Fruit fly (Drosophila melanogaster): Measurements from ENCODE around the gene Mat89Ba.

The Mat89Ba gene

dm6 chr3R:16280003-16280998, 8.1 kb upstream of the Mat89Ba start:
- TF ChIP-seq CG10348 (GFP tag; IDR thresholded peaks at IDR 0.05) (peak; percentile 94), EcR (GFP tag; optimal IDR thresholded peaks at IDR 0.05) (peak; percentile 95), CG17806 (tag; optimal IDR thresholded peaks at IDR 0.05) (peak; percentile 99), D1 (tag; optimal IDR thresholded peaks at IDR 0.05) (peak; percentile 99), CG13204 (GFP tag; optimal IDR thresholded peaks at IDR 0.05) (peak; percentile 98), CG9948 (tag; optimal IDR thresholded peaks at IDR 0.05) (peak; percentile 99), CG8301 (tag; optimal IDR thresholded peaks at IDR 0.05) (peak; percentile 99), CG12605 (GFP tag; IDR thresholded peaks at IDR 0.05) (peak; percentile 99), Snoo (tag; optimal IDR thresholded peaks at IDR 0.05) (peak; percentile 99), CG14655 (GFP tag; optimal IDR thresholded peaks at IDR 0.05) (peak; percentile 99), CG32121 (GFP tag; IDR thresholded peaks at IDR 0.05) (peak; percentile 100), CG8159 (tag; optimal IDR thresholded peaks at IDR 0.05) (peak; percentile 99), Pif1B (GFP tag; optimal IDR thresholded peaks at IDR 0.05) (peak; percentile 99), Ets98B (GFP tag; IDR thresholded peaks at IDR 0.05) (peak; percentile 100), fd96Ca (GFP tag; IDR thresholded peaks at IDR 0.05) (peak; percentile 94), CG34367 (tag; optimal IDR thresholded peaks at IDR 0.05) (peak; percentile 99), Pif1A (GFP tag; optimal IDR thresholded peaks at IDR 0.05) (peak; percentile 99), gl (tag; optimal IDR thresholded peaks at IDR 0.05) (peak; percentile 98), CG4496 (GFP tag; IDR thresholded peaks at IDR 0.05) (peak; percentile 100), rn (GFP tag; IDR thresholded peaks at IDR 0.05) (peak; percentile 99), CG15710 (tag; optimal IDR thresholded peaks at IDR 0.05) (peak; percentile 100)

DNA sequence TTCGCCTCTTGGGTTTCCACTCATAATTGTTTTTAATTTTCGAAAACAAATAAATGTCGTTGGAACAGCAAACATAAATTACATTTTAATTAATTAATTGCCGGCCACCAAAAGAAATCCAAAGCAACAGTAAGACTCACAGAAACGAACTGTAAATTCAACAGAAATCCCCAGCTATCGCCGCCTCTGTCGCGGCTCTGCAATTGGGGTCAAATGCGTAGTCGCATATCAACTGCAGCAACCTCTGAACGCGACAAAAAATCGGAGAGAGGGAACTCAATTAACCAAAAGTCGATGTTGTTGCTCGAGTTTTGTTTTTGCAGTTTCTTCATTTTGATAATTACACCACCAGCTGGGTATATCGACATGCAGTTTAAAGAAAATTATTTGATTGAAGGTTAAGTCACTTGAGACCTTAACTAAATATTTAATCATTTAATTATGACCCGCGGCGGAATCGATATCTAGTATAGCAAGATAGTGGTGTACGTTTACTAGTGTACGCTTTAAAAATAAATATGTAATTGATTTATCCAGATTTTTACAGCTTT, 7.2 kb upstream of the Mat89Ba start:
- no peak for TF ChIP-seq CG8159 (tag; optimal IDR thresholded peaks at IDR 0.05)
- TF ChIP-seq CG34367 (tag; optimal IDR thresholded peaks at IDR 0.05) = no peak
- peak; percentile 60 for TF ChIP-seq D1 (tag; optimal IDR thresholded peaks at IDR 0.05)

DNA sequence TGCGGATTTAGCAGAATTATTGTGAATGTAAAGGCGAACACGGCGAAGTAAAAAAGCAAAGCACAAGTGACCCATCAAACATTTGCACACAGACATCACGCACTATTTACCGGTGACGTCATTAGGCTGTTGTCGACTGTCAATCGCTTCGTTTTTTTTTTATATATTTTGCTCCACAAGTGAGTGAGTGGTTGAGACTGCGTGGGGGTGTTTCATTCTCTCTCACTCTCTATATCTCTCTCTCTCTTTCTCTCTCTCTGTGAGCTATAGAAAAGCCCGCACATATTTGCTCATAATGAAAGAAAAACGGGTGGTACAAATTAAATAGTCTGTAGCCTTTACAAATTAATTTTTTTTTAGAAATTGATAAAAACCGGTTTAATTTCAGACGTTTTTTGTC, 5.3 kb upstream of the Mat89Ba start:
- TF ChIP-seq CG8301 (tag; optimal IDR thresholded peaks at IDR 0.05) (no peak), CG12605 (GFP tag; IDR thresholded peaks at IDR 0.05) (peak; percentile 32; the same call in 1 of the 2 replicates)

- TF ChIP-seq Ets98B (GFP tag; IDR thresholded peaks at IDR 0.05) (no peak), CG8159 (tag; optimal IDR thresholded peaks at IDR 0.05) (peak; percentile 29), CG15710 (tag; optimal IDR thresholded peaks at IDR 0.05) (peak; percentile 10), Snoo (tag; optimal IDR thresholded peaks at IDR 0.05) (no peak), CG32121 (GFP tag; IDR thresholded peaks at IDR 0.05) (peak; percentile 33; the same call in 1 of the 2 replicates), CG17806 (tag; optimal IDR thresholded peaks at IDR 0.05) (peak; percentile 4)
These were observed 4.8 kb upstream of the Mat89Ba start for dm6 chr3R:16276992-16277391.

DNA sequence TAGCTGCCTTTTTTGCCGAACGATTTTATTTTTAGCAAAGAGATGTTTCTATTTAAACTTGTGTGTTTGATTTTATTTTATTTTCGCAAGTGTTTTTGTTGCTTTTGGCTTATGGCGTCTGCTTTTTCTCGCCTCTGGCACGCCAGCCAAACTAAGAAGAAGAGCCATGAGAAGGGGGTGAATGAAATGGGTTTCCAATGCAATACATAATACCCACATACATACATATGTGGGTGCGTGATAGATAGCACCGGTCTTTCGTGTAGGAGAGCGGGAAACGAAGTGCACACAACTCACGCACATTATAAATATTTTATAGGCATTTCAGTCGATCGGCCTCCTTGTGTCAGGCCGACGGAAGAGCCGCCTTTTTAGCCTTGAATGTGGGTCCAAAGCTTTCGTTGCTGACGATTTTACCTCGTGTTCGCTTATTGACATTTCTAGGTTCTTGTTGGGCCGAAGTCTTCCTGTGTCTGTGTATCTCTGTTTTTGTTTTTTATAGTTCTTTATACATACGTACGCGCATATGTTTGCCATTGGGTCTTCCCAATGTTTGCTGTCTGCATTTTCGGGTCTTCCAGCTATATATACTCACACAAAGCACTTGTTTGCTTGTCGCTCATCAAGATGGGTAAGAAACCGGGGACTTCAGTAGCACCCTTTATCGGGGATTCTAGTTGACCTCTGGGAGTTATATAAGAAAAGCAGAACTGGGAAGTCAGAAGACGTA, 3.8 kb upstream of the Mat89Ba start:
- TF ChIP-seq EcR (GFP tag; optimal IDR thresholded peaks at IDR 0.05) = no peak
- peak; percentile 73 for TF ChIP-seq CG32121 (GFP tag; IDR thresholded peaks at IDR 0.05)
- TF ChIP-seq fd96Ca (GFP tag; IDR thresholded peaks at IDR 0.05) = 0 out of 3 replicates have a peak, but pooled peaks have one; percentile 31
- peak; percentile 45 for TF ChIP-seq Ets98B (GFP tag; IDR thresholded peaks at IDR 0.05)

dm6 chr3R:16275329-16275728, 3.1 kb upstream of the Mat89Ba start:
- TF ChIP-seq CG10348 (GFP tag; IDR thresholded peaks at IDR 0.05) = no peak
- no peak for TF ChIP-seq CG13204 (GFP tag; optimal IDR thresholded peaks at IDR 0.05)
- no peak for TF ChIP-seq CG4496 (GFP tag; IDR thresholded peaks at IDR 0.05)
- no peak for TF ChIP-seq rn (GFP tag; IDR thresholded peaks at IDR 0.05)
- no peak for TF ChIP-seq EcR (GFP tag; optimal IDR thresholded peaks at IDR 0.05)
- TF ChIP-seq CG32121 (GFP tag; IDR thresholded peaks at IDR 0.05) = no peak
- TF ChIP-seq CG14655 (GFP tag; optimal IDR thresholded peaks at IDR 0.05) = no peak
- no peak for TF ChIP-seq CG8301 (tag; optimal IDR thresholded peaks at IDR 0.05)
- no peak for TF ChIP-seq CG34367 (tag; optimal IDR thresholded peaks at IDR 0.05)
- no peak for TF ChIP-seq CG9948 (tag; optimal IDR thresholded peaks at IDR 0.05)
- no peak for TF ChIP-seq CG17806 (tag; optimal IDR thresholded peaks at IDR 0.05)
- no peak for TF ChIP-seq Snoo (tag; optimal IDR thresholded peaks at IDR 0.05)

Measured in whole organism, pupa.